Worm (Caenorhabditis elegans) whole organism, midembryonic: ENCODE measurements around the gene hacl-1.

Source experiments
- flt-1 ChIP-seq: fragments of 200-800 bp; sonication (Bioruptor generic); IDR thresholded peaks from 2 replicates; pipeline ENCODE4 v1.3.6; 2022; ENCODE audit warnings: missing genetic modification characterization, missing compliant biosample characterization
- klf-2 ChIP-seq: fragments of 200-800 bp; sonication (Bioruptor generic); conservative IDR thresholded peaks from 2 replicates; pipeline ENCODE4 v1.3.6; 2022; ENCODE audit warnings: missing genetic modification reagents, missing genetic modification characterization, missing compliant biosample characterization
- med-1 ChIP-seq: sonication (generic microtip); optimal IDR thresholded peaks from 2 replicates; lab custom pipeline; 2017; ENCODE audit warnings: missing genetic modification characterization, mild to moderate bottlenecking, missing compliant biosample characterization, antibody characterized with exemption, missing genetic modification reagents; ENCODE audit not compliant: insufficient read depth
- ref-1 ChIP-seq: fragments of 200-800 bp; sonication (Bioruptor generic); conservative IDR thresholded peaks from 2 replicates; pipeline ENCODE4 v1.3.6; 2022; ENCODE audit warnings: missing genetic modification reagents, missing genetic modification characterization, missing compliant biosample characterization
- tab-1 ChIP-seq: fragments of 200-800 bp; sonication (Bioruptor generic); IDR thresholded peaks from 2 replicates; pipeline ENCODE4 v1.3.6; 2022; ENCODE audit warnings: missing genetic modification characterization, missing compliant biosample characterization
- ztf-23 ChIP-seq: fragments of 200-800 bp; sonication (Bioruptor generic); IDR thresholded peaks from 2 replicates; pipeline ENCODE4 v1.3.6; 2022; ENCODE audit warnings: missing genetic modification reagents, missing genetic modification characterization, missing compliant biosample characterization
- ztf-29 ChIP-seq: fragments of 200-800 bp; sonication (Bioruptor generic); IDR thresholded peaks from 2 replicates; pipeline ENCODE4 v1.3.6; 2022; ENCODE audit warnings: missing genetic modification reagents, missing genetic modification characterization, missing compliant biosample characterization

- TF ChIP-seq flt-1 (GFP tag; lab: Robert Waterston, UW) (no peak), ztf-29 (GFP tag; lab: Robert Waterston, UW) (no peak), ztf-23 (GFP tag; lab: Robert Waterston, UW) (no peak), ref-1 (no peak), tab-1 (GFP tag; lab: Robert Waterston, UW) (no peak), klf-2 (no peak), med-1 (no peak)
Observed at ce11 chrII:11533716-11534115, 41.0 kb upstream of the hacl-1 start, which contains the start of gene mdt-8.
